Fruit fly (Drosophila melanogaster) whole organism, embryonic: ENCODE results near the gene CG4465.

Source experiments
- Ada2b ChIP-seq: fragments of 200-800 bp; sonication (Bioruptor generic); IDR thresholded peaks from 2 replicates; pipeline ENCODE4 v1.3.6; 2022; ENCODE audit warnings: missing biosample characterization, missing genetic modification characterization
- Aef1 ChIP-seq: fragments of 200-800 bp; sonication (Bioruptor generic); IDR thresholded peaks from 3 replicates; pipeline ENCODE4 v1.3.6; 2022; ENCODE audit warnings: missing biosample characterization, missing genetic modification characterization
- Asciz ChIP-seq: fragments of 200-800 bp; sonication (Bioruptor generic); optimal IDR thresholded peaks from 2 replicates; lab custom pipeline; 2017; ENCODE audit warnings: missing biosample characterization, mild to moderate bottlenecking, missing genetic modification characterization, missing genetic modification reagents
- B-H1 ChIP-seq: fragments of 200-800 bp; sonication (Bioruptor generic); IDR thresholded peaks from 3 replicates; pipeline ENCODE4 v1.3.6; 2022; ENCODE audit warnings: missing biosample characterization, missing genetic modification characterization
- Bteb2 ChIP-seq: fragments of 200-800 bp; sonication (Bioruptor generic); optimal IDR thresholded peaks from 2 replicates; lab custom pipeline; 2016; ENCODE audit warnings: missing biosample characterization, missing genetic modification characterization
- CG11723 ChIP-seq: fragments of 200-800 bp; sonication (Bioruptor generic); optimal IDR thresholded peaks from 2 replicates; lab custom pipeline; 2017; ENCODE audit warnings: missing biosample characterization, mild to moderate bottlenecking, missing genetic modification characterization
- CG12071 ChIP-seq: fragments of 200-800 bp; sonication (Bioruptor generic); optimal IDR thresholded peaks from 3 replicates; lab custom pipeline; 2018; ENCODE audit warnings: missing biosample characterization, mild to moderate bottlenecking, missing genetic modification characterization
- CG12744 ChIP-seq: fragments of 200-800 bp; sonication (Bioruptor generic); optimal IDR thresholded peaks from 2 replicates; lab custom pipeline; 2016; ENCODE audit warnings: missing biosample characterization, missing genetic modification characterization
- CG13296 ChIP-seq: fragments of 200-800 bp; sonication (Bioruptor generic); optimal IDR thresholded peaks from 3 replicates; lab custom pipeline; 2018; ENCODE audit warnings: missing biosample characterization, mild to moderate bottlenecking, missing genetic modification characterization
- CG13624 ChIP-seq: fragments of 200-800 bp; sonication (Bioruptor generic); optimal IDR thresholded peaks from 2 replicates; lab custom pipeline; 2016; ENCODE audit warnings: missing biosample characterization, missing genetic modification characterization
- CG15514 ChIP-seq: fragments of 200-800 bp; sonication (Bioruptor generic); optimal IDR thresholded peaks from 3 replicates; lab custom pipeline; 2017; ENCODE audit warnings: missing biosample characterization, missing genetic modification characterization, mild to moderate bottlenecking, moderate library complexity, missing genetic modification reagents
- CG15696 ChIP-seq: fragments of 200-800 bp; sonication (Bioruptor generic); optimal IDR thresholded peaks from 2 replicates; lab custom pipeline; 2019; ENCODE audit warnings: missing biosample characterization, mild to moderate bottlenecking, missing genetic modification characterization, moderate library complexity
- CG1603 ChIP-seq: fragments of 200-800 bp; sonication (Bioruptor generic); optimal IDR thresholded peaks from 2 replicates; lab custom pipeline; 2019; ENCODE audit warnings: missing biosample characterization, mild to moderate bottlenecking, missing genetic modification characterization, moderate library complexity
- CG17829 ChIP-seq: fragments of 200-800 bp; optimal IDR thresholded peaks from 2 replicates; lab custom pipeline; 2019; ENCODE audit warnings: missing biosample characterization, mild to moderate bottlenecking, missing genetic modification characterization, moderate library complexity
- CG18262 ChIP-seq: fragments of 200-800 bp; optimal IDR thresholded peaks from 3 replicates; lab custom pipeline; 2019; ENCODE audit warnings: missing biosample characterization, mild to moderate bottlenecking, missing genetic modification characterization, moderate library complexity
- CG1832 ChIP-seq: fragments of 200-800 bp; sonication (Bioruptor generic); optimal IDR thresholded peaks from 2 replicates; lab custom pipeline; 2017; ENCODE audit warnings: missing biosample characterization, mild to moderate bottlenecking, missing genetic modification characterization, inconsistent platforms
- CG18476 ChIP-seq: fragments of 200-800 bp; sonication (Bioruptor generic); optimal IDR thresholded peaks from 2 replicates; lab custom pipeline; 2016; ENCODE audit warnings: missing biosample characterization, mild to moderate bottlenecking, missing genetic modification characterization
- CG30020 ChIP-seq: fragments of 200-800 bp; optimal IDR thresholded peaks from 2 replicates; lab custom pipeline; 2019; ENCODE audit warnings: missing biosample characterization, mild to moderate bottlenecking, missing genetic modification characterization, moderate library complexity
- CG42726 ChIP-seq: fragments of 200-800 bp; sonication (Bioruptor generic); IDR thresholded peaks from 2 replicates; pipeline ENCODE4 v1.3.6; 2022; ENCODE audit warnings: missing biosample characterization, missing genetic modification characterization; ENCODE audit not compliant: partially characterized antibody
- CG4730 ChIP-seq: fragments of 200-800 bp; sonication (Bioruptor generic); IDR thresholded peaks from 2 replicates; pipeline ENCODE4 v1.3.6; 2022; ENCODE audit warnings: missing biosample characterization, missing genetic modification characterization
- CG5953 ChIP-seq: fragments of 200-800 bp; sonication (Bioruptor generic); IDR thresholded peaks from 2 replicates; pipeline ENCODE4 v1.3.6; 2022; ENCODE audit warnings: missing biosample characterization, missing genetic modification characterization
- CG7987 ChIP-seq: fragments of 200-800 bp; sonication (Bioruptor generic); optimal IDR thresholded peaks from 2 replicates; lab custom pipeline; 2018; ENCODE audit warnings: missing biosample characterization, mild to moderate bottlenecking, missing genetic modification characterization, moderate library complexity
- CG8359 ChIP-seq: fragments of 200-800 bp; sonication (Bioruptor generic); optimal IDR thresholded peaks from 2 replicates; lab custom pipeline; 2017; ENCODE audit warnings: missing biosample characterization, mild to moderate bottlenecking, missing genetic modification characterization, borderline replicate concordance
- CG8478 ChIP-seq: fragments of >200 bp; optimal IDR thresholded peaks from 2 replicates; lab custom pipeline; 2018
- Dip3 ChIP-seq: fragments of 200-800 bp; sonication (Bioruptor generic); optimal IDR thresholded peaks from 3 replicates; lab custom pipeline; 2016; ENCODE audit warnings: missing biosample characterization, missing genetic modification characterization
- Dll ChIP-seq: fragments of 200-800 bp; sonication (Bioruptor generic); IDR thresholded peaks from 4 replicates; pipeline ENCODE4 v1.3.6; 2022; ENCODE audit warnings: missing biosample characterization, missing genetic modification characterization; ENCODE audit not compliant: partially characterized antibody
- Ets97D ChIP-seq: fragments of 200-800 bp; sonication (Bioruptor generic); optimal IDR thresholded peaks from 3 replicates; lab custom pipeline; 2016; ENCODE audit warnings: missing biosample characterization, missing genetic modification characterization
- Gsc ChIP-seq: fragments of 200-800 bp; sonication (Bioruptor generic); IDR thresholded peaks from 2 replicates; pipeline ENCODE4 v1.3.6; 2022; ENCODE audit warnings: missing biosample characterization, missing genetic modification characterization
- HLH4C ChIP-seq: fragments of 200-800 bp; sonication (Bioruptor generic); IDR thresholded peaks from 3 replicates; pipeline ENCODE4 v1.3.6; 2022; ENCODE audit warnings: missing biosample characterization, missing genetic modification characterization; ENCODE audit not compliant: partially characterized antibody
- Lpt ChIP-seq: fragments of >200 bp; optimal IDR thresholded peaks from 2 replicates; lab custom pipeline; 2018; ENCODE audit warnings: missing biosample characterization, missing genetic modification characterization
- Six4 ChIP-seq: fragments of 200-800 bp; sonication (Bioruptor generic); optimal IDR thresholded peaks from 2 replicates; lab custom pipeline; 2016; ENCODE audit warnings: missing biosample characterization, missing genetic modification characterization
- al ChIP-seq: fragments of 200-800 bp; sonication (Bioruptor generic); IDR thresholded peaks from 2 replicates; pipeline ENCODE4 v1.3.6; 2022; ENCODE audit warnings: missing biosample characterization, missing genetic modification characterization
- amos ChIP-seq: fragments of 200-800 bp; sonication (Bioruptor generic); IDR thresholded peaks from 2 replicates; pipeline ENCODE4 v1.3.6; 2022; ENCODE audit warnings: missing biosample characterization, missing genetic modification characterization; ENCODE audit not compliant: partially characterized antibody
- aop ChIP-seq: fragments of 200-800 bp; sonication (Bioruptor generic); IDR thresholded peaks from 2 replicates; pipeline ENCODE4 v1.3.6; 2022; ENCODE audit warnings: missing biosample characterization, missing genetic modification characterization
- ara ChIP-seq: fragments of 200-800 bp; sonication (Bioruptor generic); IDR thresholded peaks from 2 replicates; pipeline ENCODE4 v1.3.6; 2022; ENCODE audit warnings: missing biosample characterization, missing genetic modification characterization
- ato ChIP-seq: fragments of 200-800 bp; sonication (Bioruptor generic); IDR thresholded peaks from 2 replicates; pipeline ENCODE4 v1.3.6; 2022; ENCODE audit warnings: missing biosample characterization, missing genetic modification characterization; ENCODE audit not compliant: partially characterized antibody
- cg ChIP-seq: fragments of 200-800 bp; sonication (Bioruptor generic); optimal IDR thresholded peaks from 3 replicates; lab custom pipeline; 2019; ENCODE audit warnings: missing biosample characterization, mild to moderate bottlenecking, missing genetic modification characterization, moderate library complexity
- ems ChIP-seq: fragments of 200-800 bp; sonication (Bioruptor generic); optimal IDR thresholded peaks from 3 replicates; lab custom pipeline; 2016; ENCODE audit warnings: missing biosample characterization, missing genetic modification characterization
- en ChIP-seq: fragments of 200-800 bp; sonication (Bioruptor generic); optimal IDR thresholded peaks from 2 replicates; lab custom pipeline; 2016; ENCODE audit warnings: missing biosample characterization, missing genetic modification characterization
- fd102C ChIP-seq: fragments of 200-800 bp; sonication (Bioruptor generic); optimal IDR thresholded peaks from 2 replicates; lab custom pipeline; 2018; ENCODE audit warnings: missing biosample characterization, mild to moderate bottlenecking, missing genetic modification characterization, moderate library complexity
- ftz-f1 ChIP-seq: fragments of 200-800 bp; sonication (Bioruptor generic); optimal IDR thresholded peaks from 2 replicates; lab custom pipeline; 2016; ENCODE audit warnings: missing biosample characterization, missing genetic modification characterization
- hbn ChIP-seq: fragments of 200-800 bp; sonication (Bioruptor generic); IDR thresholded peaks from 2 replicates; pipeline ENCODE4 v1.3.6; 2022; ENCODE audit warnings: missing biosample characterization, missing genetic modification characterization; ENCODE audit not compliant: partially characterized antibody
- lmd ChIP-seq: fragments of 200-800 bp; sonication (Bioruptor generic); IDR thresholded peaks from 2 replicates; pipeline ENCODE4 v1.3.6; 2022; ENCODE audit warnings: missing biosample characterization, missing genetic modification characterization
- lov ChIP-seq, 2 experiments: fragments of 200-800 bp in 1 of 2; fragments of >200 bp in 1 of 2; sonication (Bioruptor generic) in 1 of 2; IDR thresholded peaks in 1 of 2; optimal IDR thresholded peaks in 1 of 2; 2 replicates in 1 of 2; 3 replicates in 1 of 2; pipeline versions ENCODE4 v1.3.6 to Lab custom; 2017 to 2022; ENCODE audit warnings: missing biosample characterization in 1 of 2, missing genetic modification characterization in 1 of 2
- nau ChIP-seq: fragments of 200-800 bp; sonication (Bioruptor generic); optimal IDR thresholded peaks from 3 replicates; lab custom pipeline; 2017; ENCODE audit warnings: missing biosample characterization, mild to moderate bottlenecking, missing genetic modification characterization, missing genetic modification reagents
- ranshi ChIP-seq: fragments of 200-800 bp; sonication (Bioruptor generic); IDR thresholded peaks from 2 replicates; pipeline ENCODE4 v1.3.6; 2022; ENCODE audit warnings: missing biosample characterization, missing genetic modification characterization
- run ChIP-seq: fragments of 200-800 bp; sonication (Bioruptor generic); optimal IDR thresholded peaks from 3 replicates; lab custom pipeline; 2018; ENCODE audit warnings: missing biosample characterization, mild to moderate bottlenecking, missing genetic modification characterization
- seq ChIP-seq: fragments of 200-800 bp; sonication (Bioruptor generic); IDR thresholded peaks from 2 replicates; pipeline ENCODE4 v1.3.6; 2022; ENCODE audit warnings: missing biosample characterization, missing genetic modification characterization
- sna ChIP-seq: fragments of 200-800 bp; sonication (Bioruptor generic); IDR thresholded peaks from 2 replicates; pipeline ENCODE4 v1.3.6; 2022; ENCODE audit warnings: missing biosample characterization, missing genetic modification characterization; ENCODE audit not compliant: partially characterized antibody
- so ChIP-seq: fragments of 200-800 bp; sonication (Bioruptor generic); IDR thresholded peaks from 3 replicates; pipeline ENCODE4 v1.3.6; 2022; ENCODE audit warnings: missing biosample characterization, missing genetic modification characterization

The CG4465 gene

dm6 chr3R:19905932-19906439 lies 11.7 kb downstream of the CG4465 start (continued):
- peak; percentile 75 for TF ChIP-seq CG12744 (GFP tag; lab: Kevin White, UChicago)
- peak; percentile 78 for TF ChIP-seq CG12071 (GFP tag; lab: Kevin White, UChicago)
- peak; percentile 76; the same call in 2 of the 3 replicates for TF ChIP-seq B-H1
- TF ChIP-seq Aef1 (GFP tag; lab: Robert Waterston, UW) = peak; percentile 83
- peak; percentile 87 for TF ChIP-seq CG1603
- peak; percentile 64 for TF ChIP-seq ranshi (GFP tag; lab: Robert Waterston, UW)
- peak; percentile 11; the same call in 1 of the 4 replicates for TF ChIP-seq Dll
- TF ChIP-seq CG4730 = peak; percentile 80
- peak; percentile 87 for TF ChIP-seq ftz-f1
- peak; percentile 50 for TF ChIP-seq Asciz (GFP tag; lab: Kevin White, UChicago)
- no peak for TF ChIP-seq CG42726 (GFP tag; lab: Robert Waterston, UW)
- no peak for TF ChIP-seq Ets97D (GFP tag; lab: Kevin White, UChicago)
- TF ChIP-seq Ada2b = peak; percentile 78
- TF ChIP-seq lov (optimal IDR thresholded peaks at IDR 0.05; lab: Kevin White, UChicago) = no peak
- TF ChIP-seq lov (GFP tag; IDR thresholded peaks at IDR 0.05; lab: Robert Waterston, UW) = 0 out of 3 replicates have a peak, but pooled peaks have one; percentile 56
- TF ChIP-seq HLH4C = no peak
- no peak for TF ChIP-seq aop (GFP tag; lab: Robert Waterston, UW)
- TF ChIP-seq CG1832 (GFP tag; lab: Kevin White, UChicago) = no peak
- TF ChIP-seq CG13296 (GFP tag; lab: Kevin White, UChicago) = peak; percentile 73
- TF ChIP-seq Bteb2 (GFP tag; lab: Kevin White, UChicago) = peak; percentile 68
- TF ChIP-seq Gsc (GFP tag; lab: Robert Waterston, UW) = peak; percentile 72
- peak; percentile 86 for TF ChIP-seq so (GFP tag; lab: Robert Waterston, UW)
- no peak for TF ChIP-seq sna
- peak; percentile 86 for TF ChIP-seq Dip3 (GFP tag; lab: Kevin White, UChicago)
- TF ChIP-seq CG8478 = no peak
- no peak for TF ChIP-seq fd102C
- peak; percentile 32 for TF ChIP-seq cg
- TF ChIP-seq run (tag; lab: Kevin White, UChicago) = no peak
- TF ChIP-seq CG15696 = peak; percentile 33
- peak; percentile 70 for TF ChIP-seq nau
- TF ChIP-seq seq (GFP tag; lab: Robert Waterston, UW) = peak; percentile 83
- no peak for TF ChIP-seq amos (GFP tag; lab: Robert Waterston, UW)
- TF ChIP-seq CG18476 (GFP tag; lab: Kevin White, UChicago) = peak; percentile 56
- TF ChIP-seq ems (GFP tag; lab: Kevin White, UChicago) = peak; percentile 79
- no peak for TF ChIP-seq ato (GFP tag; lab: Robert Waterston, UW)
- TF ChIP-seq CG17829 (tag; lab: Kevin White, UChicago) = peak; percentile 74
- peak; percentile 76 for TF ChIP-seq al (GFP tag; lab: Robert Waterston, UW)
- TF ChIP-seq Lpt (GFP tag; lab: Kevin White, UChicago) = no peak
- peak; percentile 26 for TF ChIP-seq Six4 (GFP tag; lab: Kevin White, UChicago)
- peak; percentile 72 for TF ChIP-seq ara
- TF ChIP-seq lmd (GFP tag; lab: Robert Waterston, UW) = peak; percentile 89
- peak; percentile 35 for TF ChIP-seq CG7987 (GFP tag; lab: Kevin White, UChicago)
- no peak for TF ChIP-seq CG30020
- TF ChIP-seq CG8359 = peak; percentile 4
- TF ChIP-seq CG13624 (GFP tag; lab: Kevin White, UChicago) = peak; percentile 85
- no peak for TF ChIP-seq en (GFP tag; lab: Kevin White, UChicago)
- TF ChIP-seq CG11723 (GFP tag; lab: Kevin White, UChicago) = peak; percentile 67
- TF ChIP-seq CG18262 (tag; lab: Kevin White, UChicago) = peak; percentile 72
- no peak for TF ChIP-seq hbn
- TF ChIP-seq CG5953 (GFP tag; lab: Robert Waterston, UW) = peak; percentile 41; the same call in 1 of the 2 replicates
- TF ChIP-seq CG15514 (GFP tag; lab: Kevin White, UChicago) = peak; percentile 74
